Worm (Caenorhabditis elegans): ENCODE data around the gene col-118.

col-118 gene

DNA sequence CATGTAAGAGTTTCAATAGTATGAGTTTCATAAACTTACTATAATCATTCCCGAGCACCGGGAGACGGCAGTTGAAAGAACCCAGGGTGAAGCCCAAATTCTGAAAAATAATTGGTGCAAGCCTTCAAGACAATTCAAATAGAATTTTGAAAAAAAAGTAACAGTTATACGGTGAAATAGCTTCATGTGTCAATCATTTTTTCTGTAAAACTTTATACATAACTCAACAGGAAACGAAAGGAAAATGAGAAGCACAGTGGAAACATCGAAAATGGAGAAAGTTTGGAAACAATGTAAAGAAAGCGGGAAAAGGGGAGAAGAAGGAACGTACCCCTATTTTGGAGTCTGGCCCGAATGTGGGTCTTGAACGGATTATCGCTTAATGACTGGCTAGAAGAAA, 24.9 kb downstream of the col-118 start, which contains the start of gene C09G9.3:
TSS of gene C09G9.3 (minus strand) at position 101 of the 400 bp plus-strand sequence.
- TF ChIP-seq hmbx-1 (tag; optimal IDR thresholded peaks at IDR 0.05) (no peak), tbx-11 (GFP tag; IDR thresholded peaks at IDR 0.05) (no peak), ceh-13 (GFP tag; optimal IDR thresholded peaks at IDR 0.05) (no peak), scrt-1 (GFP tag; IDR thresholded peaks at IDR 0.05) (no peak), ets-7 (tag; optimal IDR thresholded peaks at IDR 0.05) (no peak), ceh-36 (tag; optimal IDR thresholded peaks at IDR 0.05) (no peak), ama-1 (optimal IDR thresholded peaks at IDR 0.05) (no peak), sea-1 (GFP tag; conservative IDR thresholded peaks at IDR 0.05) (no peak), pes-1 (GFP tag; IDR thresholded peaks at IDR 0.05) (no peak), flt-1 (GFP tag; IDR thresholded peaks at IDR 0.05) (no peak)

DNA sequence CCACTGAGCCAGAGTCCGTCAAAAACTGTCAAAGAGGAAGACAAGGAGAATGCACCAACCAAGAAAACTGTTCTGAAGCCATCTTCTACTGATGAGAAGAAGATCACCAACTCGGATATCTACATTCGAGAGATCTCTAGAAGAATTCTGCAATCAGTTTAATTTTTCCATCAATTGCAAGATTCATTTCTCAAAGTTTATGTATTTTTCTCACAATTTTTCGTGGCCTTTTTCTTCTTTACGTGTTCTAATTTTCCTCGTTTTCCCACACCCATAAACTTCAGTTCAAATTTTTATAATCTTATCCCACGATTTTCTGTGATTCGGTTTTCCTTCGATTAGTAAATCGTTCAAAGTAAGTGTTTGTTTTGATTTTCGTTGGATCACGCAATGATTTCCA, 25.8 kb downstream of the col-118 start, which contains the start of gene hdl-2:
TSS of gene hdl-2 (plus strand) at position 301 of the 400 bp plus-strand sequence.
- TF ChIP-seq ama-1 (optimal IDR thresholded peaks at IDR 0.05) (no peak), scrt-1 (GFP tag; IDR thresholded peaks at IDR 0.05) (no peak), tra-4 (tag; optimal IDR thresholded peaks at IDR 0.05) (no peak), hmbx-1 (tag; optimal IDR thresholded peaks at IDR 0.05) (no peak), sea-1 (GFP tag; conservative IDR thresholded peaks at IDR 0.05) (no peak), pes-1 (GFP tag; IDR thresholded peaks at IDR 0.05) (no peak), aly-1 (tag; optimal IDR thresholded peaks at IDR 0.05) (no peak), B0310.2 (tag; optimal IDR thresholded peaks at IDR 0.05) (no peak), tbx-11 (GFP tag; IDR thresholded peaks at IDR 0.05) (no peak), flt-1 (GFP tag; IDR thresholded peaks at IDR 0.05) (no peak), ets-7 (tag; optimal IDR thresholded peaks at IDR 0.05) (no peak)

- TF ChIP-seq tbx-37 (GFP tag; conservative IDR thresholded peaks at IDR 0.05) = no peak
- TF ChIP-seq ceh-36 (tag; optimal IDR thresholded peaks at IDR 0.05) = no peak
- no peak for TF ChIP-seq flt-1 (GFP tag; IDR thresholded peaks at IDR 0.05)
- no peak for TF ChIP-seq pes-1 (GFP tag; IDR thresholded peaks at IDR 0.05)
- no peak for TF ChIP-seq sea-1 (GFP tag; conservative IDR thresholded peaks at IDR 0.05)
- no peak for TF ChIP-seq hmg-4 (GFP tag; optimal IDR thresholded peaks at IDR 0.05)
- no peak for TF ChIP-seq aly-1 (tag; optimal IDR thresholded peaks at IDR 0.05)
- TF ChIP-seq ceh-13 (GFP tag; optimal IDR thresholded peaks at IDR 0.05) = no peak
- no peak for TF ChIP-seq B0310.2 (tag; optimal IDR thresholded peaks at IDR 0.05)
- TF ChIP-seq ama-1 (optimal IDR thresholded peaks at IDR 0.05) = no peak
- no peak for TF ChIP-seq ets-7 (tag; optimal IDR thresholded peaks at IDR 0.05)
- TF ChIP-seq hmbx-1 (tag; optimal IDR thresholded peaks at IDR 0.05) = no peak
- TF ChIP-seq tbx-11 (GFP tag; IDR thresholded peaks at IDR 0.05) = no peak
- TF ChIP-seq scrt-1 (GFP tag; IDR thresholded peaks at IDR 0.05) = no peak
- TF ChIP-seq F13C5.2 (tag; optimal IDR thresholded peaks at IDR 0.05) = no peak
- no peak for TF ChIP-seq hnd-1 (tag; optimal IDR thresholded peaks at IDR 0.05)
- TF ChIP-seq tra-4 (tag; optimal IDR thresholded peaks at IDR 0.05) = no peak
These were observed 31.8 kb downstream of the col-118 start, which contains the start of gene npax-4 for ce11 chrIV:8879810-8880209. npax-4 (minus strand) TSS chrIV:8879910.

ce11 chrIV:8881181-8881580, 33.2 kb downstream of the col-118 start, which contains the start of gene C09G9.8:
C09G9.8 (plus strand) TSS chrIV:8881481.
- TF ChIP-seq scrt-1 (GFP tag; IDR thresholded peaks at IDR 0.05) (no peak), tra-4 (tag; optimal IDR thresholded peaks at IDR 0.05) (no peak)

- TF ChIP-seq tbx-37 (GFP tag; conservative IDR thresholded peaks at IDR 0.05) = no peak
- TF ChIP-seq ama-1 (optimal IDR thresholded peaks at IDR 0.05) = no peak
- no peak for TF ChIP-seq flt-1 (GFP tag; IDR thresholded peaks at IDR 0.05)
- TF ChIP-seq F13C5.2 (tag; optimal IDR thresholded peaks at IDR 0.05) = no peak
- no peak for TF ChIP-seq scrt-1 (GFP tag; IDR thresholded peaks at IDR 0.05)
- TF ChIP-seq sea-1 (GFP tag; conservative IDR thresholded peaks at IDR 0.05) = no peak
- TF ChIP-seq tra-4 (tag; optimal IDR thresholded peaks at IDR 0.05) = no peak
- TF ChIP-seq hnd-1 (tag; optimal IDR thresholded peaks at IDR 0.05) = no peak
- no peak for TF ChIP-seq ceh-36 (tag; optimal IDR thresholded peaks at IDR 0.05)
- TF ChIP-seq aly-1 (tag; optimal IDR thresholded peaks at IDR 0.05) = no peak
- no peak for TF ChIP-seq pes-1 (GFP tag; IDR thresholded peaks at IDR 0.05)
- no peak for TF ChIP-seq hmbx-1 (tag; optimal IDR thresholded peaks at IDR 0.05)
These were observed 38.2 kb downstream of the col-118 start, which contains the start of gene C09G9.5 for ce11 chrIV:8886228-8886627. C09G9.5 (plus strand) TSS chrIV:8886528.

ce11 chrIV:8888525-8889026, 40.6 kb downstream of the col-118 start, which contains the start of gene oma-1:
oma-1 (plus strand) TSS chrIV:8888976.
- TF ChIP-seq hmg-4 (GFP tag; optimal IDR thresholded peaks at IDR 0.05) (no peak), flt-1 (GFP tag; IDR thresholded peaks at IDR 0.05) (no peak), ceh-13 (GFP tag; optimal IDR thresholded peaks at IDR 0.05) (no peak), ceh-36 (tag; optimal IDR thresholded peaks at IDR 0.05) (no peak), tbx-11 (GFP tag; IDR thresholded peaks at IDR 0.05) (no peak), ets-7 (tag; optimal IDR thresholded peaks at IDR 0.05) (no peak), tra-4 (tag; optimal IDR thresholded peaks at IDR 0.05) (no peak), B0310.2 (tag; optimal IDR thresholded peaks at IDR 0.05) (no peak), F13C5.2 (tag; optimal IDR thresholded peaks at IDR 0.05) (no peak), sea-1 (GFP tag; conservative IDR thresholded peaks at IDR 0.05) (no peak), tbx-37 (GFP tag; conservative IDR thresholded peaks at IDR 0.05) (no peak), scrt-1 (GFP tag; IDR thresholded peaks at IDR 0.05) (no peak), hmbx-1 (tag; optimal IDR thresholded peaks at IDR 0.05) (no peak), hnd-1 (tag; optimal IDR thresholded peaks at IDR 0.05) (no peak), ama-1 (optimal IDR thresholded peaks at IDR 0.05) (no peak), pes-1 (GFP tag; IDR thresholded peaks at IDR 0.05) (no peak), aly-1 (tag; optimal IDR thresholded peaks at IDR 0.05) (no peak)

DNA sequence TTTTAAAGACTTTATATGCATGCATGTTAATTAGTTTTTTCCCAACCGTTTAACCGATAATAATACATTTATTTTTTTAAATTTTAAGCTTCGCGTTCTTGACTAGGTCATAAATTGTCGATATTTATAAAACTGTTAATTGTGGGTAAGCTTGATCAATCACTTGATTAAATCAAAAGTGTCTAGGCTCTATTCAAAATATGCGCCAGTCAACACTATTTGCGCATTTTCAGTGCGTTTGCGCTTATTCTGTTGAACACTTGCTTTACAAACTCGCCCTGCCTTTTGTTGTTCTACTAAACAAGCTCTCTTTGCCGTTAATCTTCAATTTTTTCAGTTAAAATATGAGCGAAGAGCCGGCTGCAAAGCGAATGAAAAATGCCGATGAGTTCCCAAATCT, 43.1 kb downstream of the col-118 start, which contains the start of gene spr-2:
TSS of gene spr-2 (plus strand) at position 332 of the 400 bp plus-strand sequence.
- TF ChIP-seq ets-7 (tag; optimal IDR thresholded peaks at IDR 0.05) (no peak), aly-1 (tag; optimal IDR thresholded peaks at IDR 0.05) (no peak), tra-4 (tag; optimal IDR thresholded peaks at IDR 0.05) (no peak), pes-1 (GFP tag; IDR thresholded peaks at IDR 0.05) (no peak), hnd-1 (tag; optimal IDR thresholded peaks at IDR 0.05) (no peak), tbx-37 (GFP tag; conservative IDR thresholded peaks at IDR 0.05) (no peak), ama-1 (optimal IDR thresholded peaks at IDR 0.05) (no peak), hmbx-1 (tag; optimal IDR thresholded peaks at IDR 0.05) (no peak), ceh-36 (tag; optimal IDR thresholded peaks at IDR 0.05) (no peak), hmg-4 (GFP tag; optimal IDR thresholded peaks at IDR 0.05) (no peak)
